Worm (Caenorhabditis elegans): ENCODE measurements around the gene gcc-2.

gcc-2 gene

DNA sequence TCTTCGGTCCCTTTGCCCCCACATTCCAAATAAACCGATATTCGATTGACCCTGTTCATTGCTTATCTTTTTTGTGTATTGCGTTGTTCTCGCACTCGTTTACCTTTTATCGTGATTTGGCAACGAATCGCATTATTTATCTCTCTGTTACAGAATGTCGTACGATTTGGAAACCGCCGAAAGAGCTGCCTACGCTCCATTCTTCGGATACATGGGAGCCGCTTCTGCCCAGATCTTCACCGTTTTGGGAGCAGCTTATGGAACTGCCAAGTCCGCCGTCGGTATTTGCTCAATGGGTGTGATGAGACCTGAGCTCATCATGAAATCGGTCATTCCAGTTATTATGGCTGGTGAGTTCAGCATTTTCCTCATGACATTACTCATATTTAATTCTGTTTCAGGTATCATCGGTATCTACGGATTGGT is 20.1 kb upstream of the gcc-2 start, which contains the start of gene vha-2:
Gene vha-2 (plus strand): TSS at position 154 of the 426 bp plus-strand sequence.
- TF ChIP-seq elt-2 (tag; optimal IDR thresholded peaks at IDR 0.05) (peak; percentile 56), tbx-7 (tag; optimal IDR thresholded peaks at IDR 0.05) (no peak)

DNA sequence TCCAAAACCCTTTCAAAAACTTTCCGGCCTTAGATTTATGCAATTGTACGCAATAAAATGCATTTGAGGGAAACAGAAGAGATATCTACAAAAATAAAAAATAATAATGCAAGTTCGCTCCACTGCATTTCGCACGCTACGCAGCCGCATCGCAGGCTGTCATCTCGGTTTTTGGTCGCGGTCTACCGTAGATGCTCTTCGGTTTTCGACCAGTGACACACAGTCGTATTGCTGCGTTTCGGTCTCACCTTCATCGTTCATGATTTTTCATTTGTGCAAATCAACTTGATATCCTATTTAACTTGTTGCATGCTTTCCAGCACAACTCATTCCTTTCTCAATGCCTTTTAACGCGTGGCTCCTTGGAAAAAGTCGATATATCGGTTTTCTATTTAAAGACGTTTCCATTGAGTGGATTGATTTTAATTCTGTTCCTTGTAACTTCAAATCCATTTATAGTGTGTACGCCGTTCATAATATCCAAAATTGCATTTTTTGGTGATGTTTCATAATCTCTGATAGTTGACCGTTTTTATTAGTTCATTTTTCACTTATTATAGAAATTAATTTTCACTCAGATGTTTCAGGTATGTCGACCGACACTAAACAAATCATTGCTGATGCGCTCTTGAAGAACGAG is 18.8 kb upstream of the gcc-2 start, which contains the start of gene vha-1:
Gene vha-1 (plus strand): TSS at position 590 of the 640 bp plus-strand sequence.
- peak; percentile 55 for TF ChIP-seq rnt-1 (tag; optimal IDR thresholded peaks at IDR 0.05)
- no peak for TF ChIP-seq ceh-6 (GFP tag; optimal IDR thresholded peaks at IDR 0.05)
- no peak for TF ChIP-seq ceh-2 (tag; optimal IDR thresholded peaks at IDR 0.05)
- peak; percentile 63 for TF ChIP-seq ref-2 (tag; optimal IDR thresholded peaks at IDR 0.05)
- TF ChIP-seq fax-1 (tag; optimal IDR thresholded peaks at IDR 0.05) = no peak
- no peak for TF ChIP-seq madf-2 (tag; optimal IDR thresholded peaks at IDR 0.05)
- TF ChIP-seq hlh-8 (tag; optimal IDR thresholded peaks at IDR 0.05) = no peak
- no peak for TF ChIP-seq ceh-19 (GFP tag; optimal IDR thresholded peaks at IDR 0.05)
- TF ChIP-seq pag-3 (tag; optimal IDR thresholded peaks at IDR 0.05; ENCODE audit: borderline replicate concordance) = no peak
- TF ChIP-seq ceh-24 (tag; optimal IDR thresholded peaks at IDR 0.05) = no peak
- TF ChIP-seq pha-4 (tag; optimal IDR thresholded peaks at IDR 0.05) = no peak
- TF ChIP-seq ceh-30 (tag; optimal IDR thresholded peaks at IDR 0.05) = peak; percentile 26
- TF ChIP-seq unc-86 (tag; optimal IDR thresholded peaks at IDR 0.05) = peak; percentile 40
- TF ChIP-seq C38D4.7 (GFP tag; optimal IDR thresholded peaks at IDR 0.05) = no peak
- TF ChIP-seq tbx-2 (tag; optimal IDR thresholded peaks at IDR 0.05) = peak; percentile 65
- TF ChIP-seq ceh-31 (tag; optimal IDR thresholded peaks at IDR 0.05) = peak; percentile 61
- no peak for TF ChIP-seq hlh-13 (GFP tag; optimal IDR thresholded peaks at IDR 0.05)
- TF ChIP-seq C08G9.2 (tag; optimal IDR thresholded peaks at IDR 0.05) = peak; percentile 15
- TF ChIP-seq ceh-34 (tag; optimal IDR thresholded peaks at IDR 0.05) = peak; percentile 31
- no peak for TF ChIP-seq mec-3 (tag; optimal IDR thresholded peaks at IDR 0.05; ENCODE audit: borderline replicate concordance)
- TF ChIP-seq pros-1 (tag; optimal IDR thresholded peaks at IDR 0.05) = no peak
- peak; percentile 58 for TF ChIP-seq dve-1 (tag; optimal IDR thresholded peaks at IDR 0.05)
- no peak for TF ChIP-seq sox-2 (GFP tag; IDR thresholded peaks at IDR 0.05)
- TF ChIP-seq unc-55 (GFP tag; optimal IDR thresholded peaks at IDR 0.05) = no peak
- TF ChIP-seq pha-2 (tag; optimal IDR thresholded peaks at IDR 0.05) = no peak
- TF ChIP-seq ceh-14 (tag; optimal IDR thresholded peaks at IDR 0.05) = no peak
- peak; percentile 15 for TF ChIP-seq K09A11.1 (tag; optimal IDR thresholded peaks at IDR 0.05; ENCODE audit: insufficient read depth)
- TF ChIP-seq syd-9 (tag; optimal IDR thresholded peaks at IDR 0.05) = no peak
- no peak for TF ChIP-seq hlh-6 (tag; optimal IDR thresholded peaks at IDR 0.05)
- TF ChIP-seq pqm-1 (tag; optimal IDR thresholded peaks at IDR 0.05) = no peak
- peak; percentile 82 for TF ChIP-seq nfya-1 (tag; optimal IDR thresholded peaks at IDR 0.05)
- TF ChIP-seq ahr-1 (tag; optimal IDR thresholded peaks at IDR 0.05) = no peak
- peak; percentile 52 for TF ChIP-seq ceh-18 (tag; optimal IDR thresholded peaks at IDR 0.05)
- TF ChIP-seq ttx-3 (tag; optimal IDR thresholded peaks at IDR 0.05) = peak; percentile 2
- TF ChIP-seq gmeb-2 (tag; optimal IDR thresholded peaks at IDR 0.05) = no peak
- no peak for TF ChIP-seq odd-2 (tag; optimal IDR thresholded peaks at IDR 0.05)
- no peak for TF ChIP-seq nhr-11 (tag; optimal IDR thresholded peaks at IDR 0.05)
- no peak for TF ChIP-seq pat-9 (tag; optimal IDR thresholded peaks at IDR 0.05)
- TF ChIP-seq elt-4 (tag; optimal IDR thresholded peaks at IDR 0.05) = no peak
- TF ChIP-seq dmd-4 (tag; optimal IDR thresholded peaks at IDR 0.05; ENCODE audit: borderline replicate concordance) = no peak
- no peak for TF ChIP-seq lin-11 (tag; optimal IDR thresholded peaks at IDR 0.05)
- no peak for TF ChIP-seq che-1 (tag; optimal IDR thresholded peaks at IDR 0.05)
- TF ChIP-seq fkh-10 (GFP tag; optimal IDR thresholded peaks at IDR 0.05) = no peak
- TF ChIP-seq tbx-7 (tag; optimal IDR thresholded peaks at IDR 0.05) = no peak
- no peak for TF ChIP-seq T23F11.4 (GFP tag; optimal IDR thresholded peaks at IDR 0.05)
- TF ChIP-seq elt-2 (tag; optimal IDR thresholded peaks at IDR 0.05) = peak; percentile 39
- TF ChIP-seq K02D7.2 (tag; optimal IDR thresholded peaks at IDR 0.05) = no peak
- no peak for TF ChIP-seq nhr-232 (tag; optimal IDR thresholded peaks at IDR 0.05)
- TF ChIP-seq ceh-45 (GFP tag; IDR thresholded peaks at IDR 0.05) = no peak
